Worm (Caenorhabditis elegans): ENCODE measurements around the gene bath-2.

bath-2 gene

DNA sequence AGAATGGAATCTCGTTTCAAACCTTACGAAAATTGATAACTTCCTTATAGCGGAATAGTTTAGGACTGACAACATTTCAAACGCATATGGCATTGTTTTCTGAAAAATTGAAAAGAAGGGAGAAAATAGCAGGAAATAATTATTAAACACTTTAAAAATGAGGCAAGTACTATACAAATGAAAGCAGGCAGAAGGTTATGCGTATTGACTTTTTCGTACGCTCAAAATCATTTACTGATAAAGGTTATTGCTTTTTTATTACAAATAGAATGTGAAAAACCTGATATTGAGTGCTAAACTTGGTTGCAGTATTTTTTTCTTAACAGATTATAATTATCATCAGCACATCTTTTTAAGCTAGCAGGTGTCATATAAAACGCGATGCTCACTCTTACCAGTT is 17.1 kb upstream of the bath-2 start, which contains the start of gene ZK250.13:
TSS of gene ZK250.13 (minus strand) at position 101 of the 400 bp plus-strand sequence.
- TF ChIP-seq T23F11.4 (GFP tag; optimal IDR thresholded peaks at IDR 0.05) (no peak), ets-4 (tag; optimal IDR thresholded peaks at IDR 0.05) (no peak), nfya-1 (tag; optimal IDR thresholded peaks at IDR 0.05) (no peak), unc-3 (GFP tag; conservative IDR thresholded peaks at IDR 0.05) (no peak), unc-3 (tag; optimal IDR thresholded peaks at IDR 0.05) (no peak)

DNA sequence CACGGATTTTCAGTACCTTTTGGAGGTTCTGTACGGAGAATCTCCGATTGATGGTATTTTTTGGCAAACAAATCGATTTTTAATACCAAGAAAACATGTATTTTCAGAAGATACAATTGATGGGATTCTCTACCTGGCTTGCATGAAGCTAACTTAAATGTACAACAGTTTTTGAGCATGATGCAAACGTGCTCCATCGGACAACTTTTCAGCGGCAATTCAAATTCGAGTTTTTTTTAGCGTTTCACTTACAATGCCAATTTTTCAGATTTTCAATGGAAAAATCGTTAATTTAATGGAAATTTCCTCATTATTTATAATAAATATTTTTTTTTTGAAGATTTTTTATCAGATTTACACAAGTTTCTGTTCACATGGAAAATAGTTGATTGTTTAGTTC is 6.0 kb upstream of the bath-2 start:
- TF ChIP-seq dve-1 (tag; optimal IDR thresholded peaks at IDR 0.05), result no peak

DNA sequence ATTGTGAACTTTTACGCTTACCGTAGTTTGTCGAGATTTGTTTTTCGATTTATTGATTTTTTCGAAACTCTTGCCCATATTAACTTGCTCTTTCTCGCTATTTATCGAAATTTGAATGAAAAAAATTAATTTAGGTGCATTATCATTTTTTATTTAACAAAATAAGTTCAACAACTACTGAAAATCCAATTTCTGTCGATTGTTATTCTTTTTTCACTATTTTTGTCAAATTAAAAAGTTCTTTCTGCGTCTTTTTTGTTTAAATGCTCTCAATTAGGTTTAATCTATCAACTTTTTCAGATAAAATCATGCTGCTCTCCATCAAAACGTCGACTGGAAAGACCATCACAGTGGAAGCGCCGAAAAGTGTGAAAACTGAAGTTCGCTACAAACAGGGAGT is 3.6 kb upstream of the bath-2 start, which contains the start of gene F52C6.2:
TSS of gene F52C6.2 (plus strand) at position 301 of the 400 bp plus-strand sequence.
- TF ChIP-seq ttx-3 (tag; optimal IDR thresholded peaks at IDR 0.05), result no peak
- no peak for TF ChIP-seq K09A11.1 (tag; optimal IDR thresholded peaks at IDR 0.05; ENCODE audit: insufficient read depth)
- no peak for TF ChIP-seq unc-86 (tag; optimal IDR thresholded peaks at IDR 0.05)
- no peak for TF ChIP-seq ceh-22 (tag; optimal IDR thresholded peaks at IDR 0.05)
- no peak for TF ChIP-seq odd-2 (tag; optimal IDR thresholded peaks at IDR 0.05)
- no peak for TF ChIP-seq pat-9 (tag; optimal IDR thresholded peaks at IDR 0.05)
- no peak for TF ChIP-seq unc-42 (tag; optimal IDR thresholded peaks at IDR 0.05)
- no peak for TF ChIP-seq pax-1 (tag; optimal IDR thresholded peaks at IDR 0.05)
- no peak for TF ChIP-seq unc-55 (GFP tag; optimal IDR thresholded peaks at IDR 0.05)
- TF ChIP-seq C08G9.2 (tag; optimal IDR thresholded peaks at IDR 0.05), result no peak
- TF ChIP-seq ref-2 (tag; optimal IDR thresholded peaks at IDR 0.05), result no peak
- no peak for TF ChIP-seq zip-5 (tag; optimal IDR thresholded peaks at IDR 0.05)
- no peak for TF ChIP-seq Y22D7AL.16 (tag; optimal IDR thresholded peaks at IDR 0.05)
- no peak for TF ChIP-seq elt-2 (tag; optimal IDR thresholded peaks at IDR 0.05)

DNA sequence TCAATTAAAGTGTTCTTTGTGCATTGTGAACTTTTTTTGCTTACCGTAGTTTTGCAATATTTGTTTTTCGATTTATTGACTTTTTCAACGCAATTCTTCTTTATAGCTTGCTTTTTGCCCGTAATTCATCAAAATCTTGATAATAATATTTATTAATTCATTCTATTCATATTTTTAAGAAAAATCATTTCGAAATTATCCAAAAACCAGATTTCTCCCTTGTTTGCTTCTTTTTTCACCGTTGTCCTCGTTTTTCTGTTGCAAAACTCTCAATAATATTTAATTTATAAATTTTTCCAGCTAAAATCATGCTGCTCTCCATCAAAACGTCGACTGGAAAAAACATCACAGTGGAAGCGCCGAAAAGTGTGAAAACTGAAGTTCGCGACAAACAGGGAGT is 1.9 kb upstream of the bath-2 start, which contains the start of gene F52C6.3:
TSS of gene F52C6.3 (plus strand) at position 301 of the 400 bp plus-strand sequence.
- TF ChIP-seq hlh-15 (tag; optimal IDR thresholded peaks at IDR 0.05), result no peak
- TF ChIP-seq ceh-30 (tag; optimal IDR thresholded peaks at IDR 0.05), result no peak
- TF ChIP-seq ceh-19 (GFP tag; optimal IDR thresholded peaks at IDR 0.05), result no peak
- no peak for TF ChIP-seq dve-1 (tag; optimal IDR thresholded peaks at IDR 0.05)
- no peak for TF ChIP-seq dmd-4 (tag; optimal IDR thresholded peaks at IDR 0.05; ENCODE audit: borderline replicate concordance)
- no peak for TF ChIP-seq ref-2 (tag; optimal IDR thresholded peaks at IDR 0.05)
- TF ChIP-seq sox-4 (tag; optimal IDR thresholded peaks at IDR 0.05), result no peak

DNA sequence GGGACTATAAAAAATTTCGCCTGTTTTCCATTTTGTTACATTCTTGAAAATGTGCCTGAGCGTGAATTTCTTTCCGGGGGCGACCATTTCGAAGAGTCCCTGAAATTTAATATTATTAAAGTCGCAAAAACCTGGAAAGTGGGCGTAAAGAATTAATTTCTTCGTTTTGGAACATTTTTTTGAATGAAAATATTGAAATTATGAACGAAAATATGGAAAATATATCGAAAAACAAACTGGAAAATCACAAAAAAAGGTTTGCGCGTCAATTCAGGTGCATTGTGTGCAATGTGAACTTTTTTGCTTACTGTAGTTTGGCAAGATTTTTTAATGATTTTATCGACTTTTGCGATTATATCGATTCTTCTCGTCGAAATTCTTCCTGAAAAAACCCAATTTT is 1.5 kb downstream of the bath-2 start, which contains the start of gene bath-7:
TSS of gene bath-7 (minus strand) at position 101 of the 400 bp plus-strand sequence.
- TF ChIP-seq ceh-18 (tag; optimal IDR thresholded peaks at IDR 0.05), result no peak
- no peak for TF ChIP-seq ama-1 (optimal IDR thresholded peaks at IDR 0.05)
- TF ChIP-seq hlh-15 (tag; optimal IDR thresholded peaks at IDR 0.05), result no peak
- no peak for TF ChIP-seq nhr-232 (tag; optimal IDR thresholded peaks at IDR 0.05)

DNA sequence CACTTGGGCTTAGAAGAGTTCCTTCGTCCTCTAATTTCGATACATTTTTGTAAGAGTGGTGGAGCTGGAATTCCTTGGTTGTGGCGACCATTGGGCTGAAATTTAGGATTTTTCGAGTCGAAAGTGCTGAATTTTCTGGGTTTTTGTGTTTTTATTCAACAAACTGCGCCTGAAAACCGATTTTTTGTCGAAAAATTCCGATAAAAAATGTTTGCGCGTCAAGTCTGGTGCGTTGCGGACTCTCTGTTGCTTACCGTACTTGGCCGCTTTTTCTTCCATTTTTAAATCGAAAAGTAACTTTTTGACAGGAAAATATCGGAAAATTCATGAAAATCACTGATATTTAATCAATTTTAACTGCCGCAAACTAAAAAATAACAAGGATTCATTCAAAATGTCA is 4.7 kb downstream of the bath-2 start, which contains the start of gene bath-4:
TSS of gene bath-4 (minus strand) at position 101 of the 400 bp plus-strand sequence.
- no peak for TF ChIP-seq eyg-1 (tag; optimal IDR thresholded peaks at IDR 0.05)
- TF ChIP-seq ceh-19 (GFP tag; optimal IDR thresholded peaks at IDR 0.05), result no peak
- TF ChIP-seq che-1 (tag; optimal IDR thresholded peaks at IDR 0.05), result no peak
- TF ChIP-seq ceh-45 (GFP tag; IDR thresholded peaks at IDR 0.05), result no peak
- no peak for TF ChIP-seq hlh-15 (tag; optimal IDR thresholded peaks at IDR 0.05)
- TF ChIP-seq ahr-1 (tag; optimal IDR thresholded peaks at IDR 0.05), result no peak
- no peak for TF ChIP-seq fkh-6 (tag; optimal IDR thresholded peaks at IDR 0.05)
- no peak for TF ChIP-seq ref-2 (tag; optimal IDR thresholded peaks at IDR 0.05)
- no peak for TF ChIP-seq ceh-22 (tag; optimal IDR thresholded peaks at IDR 0.05)
- no peak for TF ChIP-seq K02D7.2 (tag; optimal IDR thresholded peaks at IDR 0.05)
- no peak for TF ChIP-seq dve-1 (tag; optimal IDR thresholded peaks at IDR 0.05)
- TF ChIP-seq pha-2 (tag; optimal IDR thresholded peaks at IDR 0.05), result no peak
- no peak for TF ChIP-seq sox-2 (GFP tag; IDR thresholded peaks at IDR 0.05)
- TF ChIP-seq ceh-48 (tag; optimal IDR thresholded peaks at IDR 0.05), result no peak
